Fruit fly (Drosophila melanogaster) whole organism, wandering third instar larva: ENCODE data around the gene CG9173.

ENCODE experiments used
- Abd-B ChIP-seq: fragments of >200 bp; optimal IDR thresholded peaks from 2 replicates; lab custom pipeline; 2017; ENCODE audit warnings: missing biosample characterization, missing genetic modification characterization
- CG32264 ChIP-seq: fragments of 200-800 bp; sonication (Bioruptor generic); optimal IDR thresholded peaks from 2 replicates; lab custom pipeline; 2016; ENCODE audit warnings: missing biosample characterization, missing genetic modification characterization
- CG9705 ChIP-seq: fragments of 200-800 bp; sonication (Bioruptor generic); optimal IDR thresholded peaks from 2 replicates; lab custom pipeline; 2018; ENCODE audit warnings: missing biosample characterization, mild to moderate bottlenecking, missing genetic modification characterization
- CrebA ChIP-seq: fragments of 200-800 bp; sonication (Bioruptor generic); optimal IDR thresholded peaks from 2 replicates; lab custom pipeline; 2016; ENCODE audit warnings: missing biosample characterization, mild to moderate bottlenecking, missing genetic modification characterization, borderline replicate concordance
- Dfd ChIP-seq: fragments of >200 bp; optimal IDR thresholded peaks from 2 replicates; lab custom pipeline; 2017; ENCODE audit warnings: missing biosample characterization, missing genetic modification characterization
- Dif ChIP-seq: fragments of 200-275, 200-300 bp; sonication (Bioruptor generic); optimal IDR thresholded peaks from 2 replicates; lab custom pipeline; 2018; ENCODE audit warnings: missing biosample characterization, missing genetic modification characterization; ENCODE audit not compliant: partially characterized antibody
- GATAd ChIP-seq: sonication (Bioruptor generic); optimal IDR thresholded peaks from 2 replicates; lab custom pipeline; 2016; ENCODE audit warnings: missing biosample characterization, missing genetic modification characterization
- HLH106 ChIP-seq: fragments of 200-800 bp; optimal IDR thresholded peaks from 3 replicates; lab custom pipeline; 2019; ENCODE audit warnings: missing biosample characterization, mild to moderate bottlenecking, missing genetic modification characterization, moderate library complexity
- Hnf4 ChIP-seq: fragments of 200-800 bp; sonication (Bioruptor generic); optimal IDR thresholded peaks from 2 replicates; lab custom pipeline; 2016; ENCODE audit warnings: missing biosample characterization, mild to moderate bottlenecking, missing genetic modification characterization
- Hr78 ChIP-seq: fragments of >200 bp; optimal IDR thresholded peaks from 2 replicates; lab custom pipeline; 2017; ENCODE audit warnings: missing biosample characterization, missing genetic modification characterization
- Hr83 ChIP-seq: fragments of 200-300 bp; sonication (Bioruptor generic); optimal IDR thresholded peaks from 2 replicates; lab custom pipeline; 2016; ENCODE audit warnings: missing biosample characterization, mild to moderate bottlenecking, missing genetic modification characterization, moderate library complexity; ENCODE audit not compliant: poor library complexity, severe bottlenecking
- Jra ChIP-seq: sonication (Bioruptor generic); optimal IDR thresholded peaks from 2 replicates; lab custom pipeline; 2016; ENCODE audit warnings: missing biosample characterization, missing genetic modification characterization
- Mio ChIP-seq: sonication (Bioruptor generic); optimal IDR thresholded peaks from 2 replicates; lab custom pipeline; 2016; ENCODE audit warnings: missing biosample characterization, missing genetic modification characterization
- Myc ChIP-seq: fragments of >200 bp; optimal IDR thresholded peaks from 2 replicates; lab custom pipeline; 2017
- N ChIP-seq: fragments of >200 bp; optimal IDR thresholded peaks from 2 replicates; lab custom pipeline; 2018; ENCODE audit warnings: missing biosample characterization, missing external identifiers, missing genetic modification characterization
- OdsH ChIP-seq: fragments of 200-800 bp; sonication (Bioruptor generic); optimal IDR thresholded peaks from 2 replicates; lab custom pipeline; 2016; ENCODE audit warnings: missing biosample characterization, mild to moderate bottlenecking, missing genetic modification characterization
- Rel ChIP-seq, 2 experiments: fragments of 200-800 bp; sonication (Bioruptor generic) in 1 of 2; optimal IDR thresholded peaks; 2 replicates in 1 of 2; 3 replicates in 1 of 2; lab custom pipeline; 2016 to 2019; ENCODE audit warnings: mild to moderate bottlenecking in 2 of 2, missing biosample characterization in 2 of 2, missing genetic modification characterization in 2 of 2, moderate library complexity in 1 of 2
- Sp1 ChIP-seq: fragments of 200-800 bp; sonication (Bioruptor generic); optimal IDR thresholded peaks from 3 replicates; lab custom pipeline; 2019; ENCODE audit warnings: missing biosample characterization, mild to moderate bottlenecking, missing genetic modification characterization, moderate library complexity
- Vsx2 ChIP-seq: fragments of 200-300, 225-300 bp; sonication (Bioruptor generic); optimal IDR thresholded peaks from 2 replicates; lab custom pipeline; 2018; ENCODE audit warnings: missing biosample characterization, missing genetic modification characterization; ENCODE audit not compliant: partially characterized antibody
- br ChIP-seq: fragments of 200-800 bp; sonication (Bioruptor generic); optimal IDR thresholded peaks from 2 replicates; lab custom pipeline; 2016; ENCODE audit warnings: missing biosample characterization, missing genetic modification characterization
- brk ChIP-seq: fragments of 200-800 bp; sonication (Bioruptor generic); optimal IDR thresholded peaks from 2 replicates; lab custom pipeline; 2016; ENCODE audit warnings: missing biosample characterization, mild to moderate bottlenecking, missing genetic modification characterization
- dl ChIP-seq, 2 experiments: fragments of 175-275, 200-275 bp in 1 of 2; fragments of 200-275 bp in 1 of 2; sonication (Bioruptor generic); optimal IDR thresholded peaks; lab custom pipeline; 2018; ENCODE audit warnings: mild to moderate bottlenecking in 2 of 2, missing biosample characterization in 2 of 2, missing genetic modification characterization in 2 of 2, moderate library complexity in 2 of 2; ENCODE audit not compliant: partially characterized antibody in 2 of 2, insufficient read depth in 1 of 2
- dmrt93B ChIP-seq: fragments of 200-800 bp; sonication (Bioruptor generic); optimal IDR thresholded peaks from 2 replicates; lab custom pipeline; 2018; ENCODE audit warnings: missing biosample characterization, mild to moderate bottlenecking, missing genetic modification characterization
- dsf ChIP-seq: sonication (Bioruptor generic); optimal IDR thresholded peaks from 2 replicates; lab custom pipeline; 2016; ENCODE audit warnings: missing biosample characterization, missing genetic modification characterization, borderline replicate concordance
- ey ChIP-seq: fragments of 200-800 bp; sonication (Bioruptor generic); optimal IDR thresholded peaks from 2 replicates; lab custom pipeline; 2016; ENCODE audit warnings: missing biosample characterization, missing genetic modification characterization
- foxo ChIP-seq, 2 experiments: fragments of 200-800 bp; sonication (Bioruptor generic); optimal IDR thresholded peaks; 2 replicates in 1 of 2; 3 replicates in 1 of 2; lab custom pipeline; 2016 to 2017; ENCODE audit warnings: missing biosample characterization in 2 of 2, missing genetic modification characterization in 2 of 2
- fru ChIP-seq: fragments of 200-800 bp; sonication (Bioruptor generic); optimal IDR thresholded peaks from 3 replicates; lab custom pipeline; 2016; ENCODE audit warnings: missing biosample characterization, mild to moderate bottlenecking, missing genetic modification characterization
- h ChIP-seq: fragments of 200-800 bp; sonication (Bioruptor generic); optimal IDR thresholded peaks from 3 replicates; lab custom pipeline; 2016; ENCODE audit warnings: missing biosample characterization, mild to moderate bottlenecking, missing genetic modification characterization
- jim ChIP-seq: fragments of 175-275, 200-325 bp; sonication (Bioruptor generic); optimal IDR thresholded peaks from 2 replicates; lab custom pipeline; 2016; ENCODE audit warnings: missing biosample characterization, mild to moderate bottlenecking, missing genetic modification characterization
- lola ChIP-seq: fragments of >200 bp; optimal IDR thresholded peaks from 2 replicates; lab custom pipeline; 2017; ENCODE audit warnings: missing biosample characterization, missing genetic modification characterization
- pan ChIP-seq: fragments of >200 bp; optimal IDR thresholded peaks from 2 replicates; lab custom pipeline; 2017
- psq ChIP-seq: fragments of 200-800 bp; sonication (Bioruptor generic); optimal IDR thresholded peaks from 3 replicates; lab custom pipeline; 2017; ENCODE audit warnings: missing biosample characterization, mild to moderate bottlenecking, missing genetic modification characterization, moderate library complexity
- rgr ChIP-seq: fragments of 200-800 bp; sonication (Bioruptor generic); optimal IDR thresholded peaks from 3 replicates; lab custom pipeline; 2016; ENCODE audit warnings: missing biosample characterization, mild to moderate bottlenecking, missing genetic modification characterization
- sage ChIP-seq: fragments of 200-800 bp; sonication (Bioruptor generic); optimal IDR thresholded peaks from 2 replicates; lab custom pipeline; 2016; ENCODE audit warnings: missing biosample characterization, mild to moderate bottlenecking, missing genetic modification characterization
- sv ChIP-seq: fragments of 200-800 bp; sonication (Bioruptor generic); optimal IDR thresholded peaks from 3 replicates; lab custom pipeline; 2016; ENCODE audit warnings: missing biosample characterization, missing genetic modification characterization
- tai ChIP-seq: sonication (Bioruptor generic); optimal IDR thresholded peaks from 2 replicates; lab custom pipeline; 2016; ENCODE audit warnings: missing biosample characterization, missing genetic modification characterization
- usp ChIP-seq: fragments of >200 bp; optimal IDR thresholded peaks from 2 replicates; lab custom pipeline; 2017; ENCODE audit warnings: missing biosample characterization, missing genetic modification characterization
- woc ChIP-seq: sonication (Bioruptor generic); optimal IDR thresholded peaks from 2 replicates; lab custom pipeline; 2016; ENCODE audit warnings: missing biosample characterization, mild to moderate bottlenecking, missing genetic modification characterization

The CG9173 gene

dm6 chr3L:1390410-1390809 lies 32.9 kb downstream of the CG9173 start:
- no peak for TF ChIP-seq CrebA
- TF ChIP-seq Hnf4: no peak
- no peak for TF ChIP-seq Dif (GFP tag; lab: Kevin White, UChicago)
- TF ChIP-seq woc: no peak
- no peak for TF ChIP-seq rgr (GFP tag; lab: Kevin White, UChicago)
- no peak for TF ChIP-seq h (GFP tag; lab: Kevin White, UChicago)
- TF ChIP-seq Hr83 (GFP tag; lab: Kevin White, UChicago): no peak
- TF ChIP-seq Sp1 (GFP tag; lab: Kevin White, UChicago): no peak
- TF ChIP-seq pan: no peak
- TF ChIP-seq Dfd: no peak
- TF ChIP-seq Hr78: no peak
- TF ChIP-seq psq (GFP tag; lab: Kevin White, UChicago): no peak
- TF ChIP-seq Vsx2: no peak
- no peak for TF ChIP-seq usp
- TF ChIP-seq sage (GFP tag; lab: Kevin White, UChicago): no peak
- TF ChIP-seq CG9705 (GFP tag; lab: Kevin White, UChicago): no peak
- TF ChIP-seq sv (GFP tag; lab: Kevin White, UChicago): no peak

dm6 chr3L:1388862-1389261 lies 34.4 kb downstream of the CG9173 start:
- TF ChIP-seq Jra (GFP tag; lab: Kevin White, UChicago) (no peak), Dif (GFP tag; lab: Kevin White, UChicago) (no peak), fru (GFP tag; lab: Kevin White, UChicago) (peak; percentile 38), lola (GFP tag; lab: Kevin White, UChicago) (no peak), Sp1 (GFP tag; lab: Kevin White, UChicago) (peak; percentile 44), dl (GFP tag; optimal IDR thresholded peaks at IDR 0.05; lab: Kevin White, UChicago; ENCODE audit: insufficient read depth in 1 of 2, partially characterized antibody in 2 of 2) (no peak), psq (GFP tag; lab: Kevin White, UChicago) (no peak), woc (peak; percentile 39), GATAd (GFP tag; lab: Kevin White, UChicago) (no peak), foxo (GFP tag; optimal IDR thresholded peaks at IDR 0.05; lab: Kevin White, UChicago) (peak in 1 of 2 experiments; percentile 19), usp (no peak), dmrt93B (GFP tag; lab: Kevin White, UChicago) (no peak), jim (GFP tag; lab: Kevin White, UChicago) (no peak), N (GFP tag; lab: Kevin White, UChicago) (no peak), Abd-B (no peak), OdsH (GFP tag; lab: Kevin White, UChicago) (no peak), CG32264 (GFP tag; lab: Kevin White, UChicago) (no peak), dsf (no peak), Mio (no peak), HLH106 (tag; lab: Kevin White, UChicago) (peak; percentile 67), pan (no peak), brk (GFP tag; lab: Kevin White, UChicago) (no peak), rgr (GFP tag; lab: Kevin White, UChicago) (peak; percentile 24), sage (GFP tag; lab: Kevin White, UChicago) (no peak), h (GFP tag; lab: Kevin White, UChicago) (peak; percentile 60), CG9705 (GFP tag; lab: Kevin White, UChicago) (no peak), Hr83 (GFP tag; lab: Kevin White, UChicago) (no peak), Vsx2 (no peak), Hnf4 (no peak), Myc (lab: Kevin White, UChicago) (no peak), CrebA (no peak), Rel (GFP tag; optimal IDR thresholded peaks at IDR 0.05; lab: Kevin White, UChicago) (no peak), Rel (tag; optimal IDR thresholded peaks at IDR 0.05; lab: Kevin White, UChicago) (no peak), ey (GFP tag; lab: Kevin White, UChicago) (peak; percentile 36), Hr78 (no peak), tai (no peak), sv (GFP tag; lab: Kevin White, UChicago) (no peak), Dfd (no peak), br (GFP tag; lab: Kevin White, UChicago) (peak; percentile 10)
